Fruit fly (Drosophila melanogaster): ENCODE data around the gene VhaPPA1-1.
A peak's percentile ranks its signal among the peaks of the same experiment; 100 is the strongest.

Gene VhaPPA1-1

DNA sequence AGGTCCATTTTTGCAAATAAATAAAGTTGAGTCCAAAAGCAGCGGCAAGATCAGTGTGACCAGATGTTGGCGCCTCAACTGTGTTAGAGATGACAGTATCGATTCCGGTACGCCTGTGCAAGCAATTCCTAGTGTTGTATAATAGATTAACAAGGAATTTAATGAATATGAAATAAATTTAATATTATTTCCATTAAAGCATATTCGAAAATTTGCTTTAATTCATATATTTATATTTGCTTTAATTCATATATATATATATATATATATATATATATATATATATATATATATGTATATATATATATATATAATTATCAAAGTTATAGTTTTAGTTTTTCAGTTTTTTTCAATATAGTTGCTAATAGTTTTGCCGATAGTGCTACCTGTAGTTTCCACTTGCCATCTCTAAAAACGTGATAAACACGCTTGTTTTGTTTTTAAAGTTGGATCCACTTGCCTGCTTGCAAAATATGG, 5.5 kb downstream of the VhaPPA1-1 start, which contains the start of the genes Nup93-2 and CG3817:
Gene Nup93-2, minus strand, starts transcription at position 93 of the 477 bp plus-strand sequence.
Gene CG3817, plus strand, starts transcription at position 460 of the 477 bp plus-strand sequence.
- peak; percentile 37 for TF ChIP-seq CG12768 (GFP tag; optimal IDR thresholded peaks at IDR 0.05)
- peak; percentile 79 for TF ChIP-seq Mnt (GFP tag; optimal IDR thresholded peaks at IDR 0.05)
- no peak for TF ChIP-seq bab1 (GFP tag; optimal IDR thresholded peaks at IDR 0.05)
- no peak for TF ChIP-seq Hr96 (GFP tag; optimal IDR thresholded peaks at IDR 0.05)
- TF ChIP-seq pad (GFP tag; optimal IDR thresholded peaks at IDR 0.05) = no peak
- TF ChIP-seq CG14711 (tag; optimal IDR thresholded peaks at IDR 0.05) = peak; percentile 59
- TF ChIP-seq CG7101 (tag; optimal IDR thresholded peaks at IDR 0.05) = peak; percentile 86
- no peak for TF ChIP-seq cnc (optimal IDR thresholded peaks at IDR 0.05)
- TF ChIP-seq Clk (GFP tag; optimal IDR thresholded peaks at IDR 0.05) = no peak
- TF ChIP-seq cic (GFP tag; optimal IDR thresholded peaks at IDR 0.05) = peak; percentile 23
- no peak for TF ChIP-seq toe (GFP tag; optimal IDR thresholded peaks at IDR 0.05)
- TF ChIP-seq kay (GFP tag; ENCODE audit: borderline replicate concordance) = no peak
- TF ChIP-seq Crg-1 (GFP tag; optimal IDR thresholded peaks at IDR 0.05) = peak; percentile 5
- TF ChIP-seq CG33017 (tag; optimal IDR thresholded peaks at IDR 0.05) = peak; percentile 74
- TF ChIP-seq CG5204 (GFP tag; optimal IDR thresholded peaks at IDR 0.05) = no peak
- no peak for TF ChIP-seq CG11617 (GFP tag; optimal IDR thresholded peaks at IDR 0.05)
- TF ChIP-seq tj (GFP tag; optimal IDR thresholded peaks at IDR 0.05) = no peak
- peak; percentile 66 for TF ChIP-seq CG7045 (GFP tag; optimal IDR thresholded peaks at IDR 0.05)
- peak; percentile 63 for TF ChIP-seq ovo (GFP tag; optimal IDR thresholded peaks at IDR 0.05)
- peak; percentile 54 for TF ChIP-seq CG1620 (GFP tag; optimal IDR thresholded peaks at IDR 0.05)

DNA sequence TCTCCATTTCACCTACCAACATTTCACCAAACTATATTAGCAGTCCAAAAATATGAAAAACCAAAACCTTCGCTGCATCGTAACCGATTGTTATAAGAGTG, 9.2 kb downstream of the VhaPPA1-1 start, which contains the start of gene CG14860:
Gene CG14860, plus strand, starts transcription at position 2 of the 101 bp plus-strand sequence.
- TF ChIP-seq cnc (optimal IDR thresholded peaks at IDR 0.05) = no peak
- no peak for TF ChIP-seq kay (GFP tag; ENCODE audit: borderline replicate concordance)
- no peak for TF ChIP-seq CG11617 (GFP tag; optimal IDR thresholded peaks at IDR 0.05)
- TF ChIP-seq CG12768 (GFP tag; optimal IDR thresholded peaks at IDR 0.05) = no peak
- no peak for TF ChIP-seq pad (GFP tag; optimal IDR thresholded peaks at IDR 0.05)
- no peak for TF ChIP-seq ovo (GFP tag; optimal IDR thresholded peaks at IDR 0.05)
- TF ChIP-seq CG7101 (tag; optimal IDR thresholded peaks at IDR 0.05) = no peak
- TF ChIP-seq toe (GFP tag; optimal IDR thresholded peaks at IDR 0.05) = no peak

DNA sequence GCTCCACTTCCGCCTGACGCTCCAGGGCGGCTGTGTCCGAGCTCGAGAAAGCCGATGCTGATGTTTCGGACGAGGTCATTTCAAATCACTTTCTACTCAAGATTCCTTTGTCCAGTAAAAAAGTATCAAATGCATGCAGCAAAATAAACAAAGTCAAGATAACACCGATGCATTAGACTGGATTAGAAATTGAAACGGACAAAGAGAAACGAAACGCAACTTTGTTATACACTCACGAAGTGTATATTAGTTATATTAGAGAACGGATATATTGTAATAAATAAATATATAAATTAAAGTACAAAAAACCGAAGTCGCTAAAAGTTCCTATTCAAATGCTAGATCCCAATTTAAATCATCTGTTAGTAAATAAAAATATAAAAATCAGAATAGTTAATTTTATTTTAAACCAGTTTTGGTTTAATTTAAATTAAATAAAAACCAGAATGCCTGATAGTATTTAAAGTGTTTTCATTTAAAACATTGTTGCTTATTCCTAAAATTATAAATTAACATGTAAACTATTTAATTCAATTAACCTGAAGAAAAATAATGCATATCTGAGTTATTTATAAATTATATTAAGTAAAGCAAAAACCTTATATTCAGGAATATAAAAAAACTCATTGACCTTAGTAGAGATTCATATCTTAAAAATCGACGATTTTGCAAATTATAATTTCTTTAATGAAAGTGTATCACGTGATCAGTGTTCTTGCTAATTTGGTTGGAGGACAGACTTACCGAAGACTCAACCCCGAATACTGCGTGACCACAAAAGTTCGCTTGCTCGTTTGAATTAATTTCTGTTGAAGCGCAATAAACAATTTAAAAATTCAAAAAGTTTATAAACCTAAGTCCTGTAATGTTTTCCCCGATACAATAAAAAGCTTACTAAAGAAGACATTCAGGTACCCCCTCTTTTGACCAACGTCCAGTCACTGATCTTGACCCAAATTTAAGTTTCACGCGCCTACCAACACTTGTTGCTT, 9.8 kb downstream of the VhaPPA1-1 start, which contains the start of gene Dph2:
Gene Dph2, minus strand, starts transcription at position 164 of the 992 bp plus-strand sequence.
- TF ChIP-seq tj (GFP tag; optimal IDR thresholded peaks at IDR 0.05) (peak; percentile 82), CG12768 (GFP tag; optimal IDR thresholded peaks at IDR 0.05) (no peak), bab1 (GFP tag; optimal IDR thresholded peaks at IDR 0.05) (peak; percentile 40), CG1620 (GFP tag; optimal IDR thresholded peaks at IDR 0.05) (peak; percentile 42), CG11617 (GFP tag; optimal IDR thresholded peaks at IDR 0.05) (peak; percentile 53), CG7101 (tag; optimal IDR thresholded peaks at IDR 0.05) (peak; percentile 89), Crg-1 (GFP tag; optimal IDR thresholded peaks at IDR 0.05) (no peak), CG7045 (GFP tag; optimal IDR thresholded peaks at IDR 0.05) (peak; percentile 71), CG14711 (tag; optimal IDR thresholded peaks at IDR 0.05) (peak; percentile 81), Mnt (GFP tag; optimal IDR thresholded peaks at IDR 0.05) (peak; percentile 46), CG33017 (tag; optimal IDR thresholded peaks at IDR 0.05) (peak; percentile 88)

DNA sequence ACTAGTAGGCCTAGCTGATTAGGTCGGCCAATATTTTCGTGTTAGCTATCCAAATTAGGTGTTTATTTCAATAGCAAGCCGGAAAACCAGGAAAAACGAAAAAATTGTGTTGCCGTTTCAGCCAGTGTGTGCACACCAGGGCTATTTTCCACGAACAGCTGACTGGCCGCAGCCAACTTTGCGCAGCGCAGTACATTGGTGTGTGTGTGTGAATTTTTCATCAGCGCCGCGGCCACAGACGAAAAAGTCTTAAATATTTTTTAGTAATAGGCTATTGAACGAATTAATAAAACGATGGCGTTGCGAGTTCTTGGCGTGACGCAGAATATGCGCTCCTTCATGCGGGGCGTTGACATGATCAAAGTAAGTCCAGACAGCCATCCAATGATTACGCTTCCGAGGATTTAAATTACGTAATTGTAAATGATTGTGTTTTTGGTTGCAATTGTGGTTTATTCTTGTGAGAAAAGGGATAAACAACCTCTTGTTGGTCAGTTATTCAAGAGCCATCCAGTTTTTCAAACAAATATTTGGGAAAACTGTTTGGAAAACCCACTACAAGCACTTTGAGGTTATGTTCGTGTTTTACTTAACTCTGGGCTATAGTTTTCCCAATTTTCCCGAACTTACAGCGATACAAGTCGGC, 13.7 kb downstream of the VhaPPA1-1 start, which contains the start of the genes CycC and UQCR-C1:
Gene CycC, minus strand, starts transcription at position 142 of the 646 bp plus-strand sequence.
Gene UQCR-C1, plus strand, starts transcription at position 168 of the 646 bp plus-strand sequence.
- no peak for TF ChIP-seq pad (GFP tag; optimal IDR thresholded peaks at IDR 0.05)
- TF ChIP-seq CG5204 (GFP tag; optimal IDR thresholded peaks at IDR 0.05) = no peak
- TF ChIP-seq CG7101 (tag; optimal IDR thresholded peaks at IDR 0.05) = peak; percentile 19
- peak; percentile 70 for TF ChIP-seq bab1 (GFP tag; optimal IDR thresholded peaks at IDR 0.05)

DNA sequence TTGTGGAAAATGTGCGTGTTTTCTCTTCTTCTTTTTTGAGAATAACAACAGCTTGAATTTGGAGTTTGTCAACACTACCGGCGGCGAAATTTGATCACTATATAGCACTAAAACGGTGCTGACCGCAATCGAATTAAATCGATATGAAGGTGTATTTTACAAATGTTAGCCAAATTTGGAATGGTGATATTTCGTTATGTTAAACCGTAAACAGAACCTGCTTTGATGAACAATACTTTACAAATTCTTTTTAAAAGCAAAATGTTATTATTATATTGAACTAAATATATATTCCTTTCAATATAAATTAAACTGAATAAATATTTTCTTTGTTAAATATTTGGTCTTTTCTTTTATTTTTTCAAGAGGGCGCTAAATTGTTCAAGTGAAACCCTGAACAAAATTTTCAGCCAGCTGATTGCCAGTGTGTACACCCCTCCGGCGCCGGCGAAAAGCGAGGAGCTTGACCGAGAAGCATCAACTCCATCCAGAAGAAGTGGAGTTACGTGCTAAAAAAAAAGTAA, 17.8 kb downstream of the VhaPPA1-1 start, which contains the start of the genes Rrp6, CG33331 and CG33332:
Gene Rrp6, minus strand, starts transcription at position 236 of the 524 bp plus-strand sequence.
Gene CG33331, plus strand, starts transcription at position 446 of the 524 bp plus-strand sequence.
Gene CG33332, plus strand, starts transcription at position 446 of the 524 bp plus-strand sequence.
- peak; percentile 73 for TF ChIP-seq Clk (GFP tag; optimal IDR thresholded peaks at IDR 0.05)
- TF ChIP-seq cic (GFP tag; optimal IDR thresholded peaks at IDR 0.05) = peak; percentile 26
- no peak for TF ChIP-seq kay (GFP tag; ENCODE audit: borderline replicate concordance)
- peak; percentile 85 for TF ChIP-seq CG7101 (tag; optimal IDR thresholded peaks at IDR 0.05)
- TF ChIP-seq Crg-1 (GFP tag; optimal IDR thresholded peaks at IDR 0.05) = peak; percentile 90
- TF ChIP-seq CG11617 (GFP tag; optimal IDR thresholded peaks at IDR 0.05) = peak; percentile 83
- TF ChIP-seq CG1620 (GFP tag; optimal IDR thresholded peaks at IDR 0.05) = peak; percentile 83
- TF ChIP-seq Hr96 (GFP tag; optimal IDR thresholded peaks at IDR 0.05) = no peak
- peak; percentile 76 for TF ChIP-seq CG33017 (tag; optimal IDR thresholded peaks at IDR 0.05)
- peak; percentile 64 for TF ChIP-seq ovo (GFP tag; optimal IDR thresholded peaks at IDR 0.05)
- peak; percentile 84 for TF ChIP-seq CG14711 (tag; optimal IDR thresholded peaks at IDR 0.05)
- peak; percentile 83 for TF ChIP-seq bab1 (GFP tag; optimal IDR thresholded peaks at IDR 0.05)
- TF ChIP-seq toe (GFP tag; optimal IDR thresholded peaks at IDR 0.05) = no peak
- peak; percentile 52 for TF ChIP-seq tj (GFP tag; optimal IDR thresholded peaks at IDR 0.05)
- peak; percentile 88 for TF ChIP-seq CG12768 (GFP tag; optimal IDR thresholded peaks at IDR 0.05)
- peak; percentile 85 for TF ChIP-seq CG7045 (GFP tag; optimal IDR thresholded peaks at IDR 0.05)
- peak; percentile 76 for TF ChIP-seq pad (GFP tag; optimal IDR thresholded peaks at IDR 0.05)
- peak; percentile 92 for TF ChIP-seq Mnt (GFP tag; optimal IDR thresholded peaks at IDR 0.05)
- TF ChIP-seq CG5204 (GFP tag; optimal IDR thresholded peaks at IDR 0.05) = no peak
- TF ChIP-seq cnc (optimal IDR thresholded peaks at IDR 0.05) = no peak

Data from whole organism, adult.